Fruit fly (Drosophila melanogaster) whole organism, prepupa: Measurements from ENCODE around the gene CG13047.
A peak's percentile ranks its signal among the peaks of the same experiment; 100 is the strongest.

Experiments used
- CG10631 ChIP-seq: fragments of 200-800 bp; sonication (Bioruptor generic); optimal IDR thresholded peaks from 2 replicates; lab custom pipeline; 2016; ENCODE audit warnings: missing biosample characterization, missing genetic modification characterization
- CG10669 ChIP-seq: fragments of 200-800 bp; sonication (Bioruptor generic); optimal IDR thresholded peaks from 3 replicates; lab custom pipeline; 2018; ENCODE audit warnings: missing biosample characterization, mild to moderate bottlenecking, missing genetic modification characterization, moderate library complexity
- CG11294 ChIP-seq: fragments of 200-800 bp; sonication (Bioruptor generic); IDR thresholded peaks from 2 replicates; pipeline ENCODE4 v1.3.6; 2022; ENCODE audit warnings: missing biosample characterization, missing genetic modification characterization
- CG11762 ChIP-seq: fragments of 200-800 bp; sonication (Bioruptor generic); optimal IDR thresholded peaks from 3 replicates; lab custom pipeline; 2016; ENCODE audit warnings: missing biosample characterization, missing genetic modification characterization; ENCODE audit not compliant: insufficient read depth
- CG11902 ChIP-seq: fragments of 200-800 bp; sonication (Bioruptor generic); optimal IDR thresholded peaks from 3 replicates; lab custom pipeline; 2016; ENCODE audit warnings: missing biosample characterization, missing genetic modification characterization
- CG15336 ChIP-seq: fragments of 200-800 bp; sonication (Bioruptor generic); IDR thresholded peaks from 2 replicates; pipeline ENCODE4 v1.3.6; 2022; ENCODE audit warnings: missing biosample characterization, missing genetic modification characterization
- CG31627 ChIP-seq: fragments of 200-800 bp; sonication (Bioruptor generic); optimal IDR thresholded peaks from 3 replicates; lab custom pipeline; 2016; ENCODE audit warnings: missing biosample characterization, missing genetic modification characterization
- CG3919 ChIP-seq: fragments of 200-800 bp; sonication (Bioruptor generic); optimal IDR thresholded peaks from 3 replicates; lab custom pipeline; 2016; ENCODE audit warnings: missing biosample characterization, missing genetic modification characterization
- CG6163 ChIP-seq: fragments of 200-800 bp; sonication (Bioruptor generic); IDR thresholded peaks from 3 replicates; pipeline ENCODE4 v1.3.6; 2022; ENCODE audit warnings: missing biosample characterization, missing genetic modification characterization
- CG6276 ChIP-seq: fragments of 200-800 bp; sonication (Bioruptor generic); optimal IDR thresholded peaks from 2 replicates; lab custom pipeline; 2017; ENCODE audit warnings: missing biosample characterization, mild to moderate bottlenecking, missing genetic modification characterization
- CG6808 ChIP-seq: fragments of 200-800 bp; sonication (Bioruptor generic); optimal IDR thresholded peaks from 3 replicates; lab custom pipeline; 2017; ENCODE audit warnings: missing biosample characterization, missing genetic modification characterization, mild to moderate bottlenecking, moderate library complexity, missing genetic modification reagents
- CG7368 ChIP-seq: fragments of 200-800 bp; sonication (Bioruptor generic); optimal IDR thresholded peaks from 3 replicates; lab custom pipeline; 2016; ENCODE audit warnings: missing biosample characterization, missing genetic modification characterization
- CG8319 ChIP-seq: fragments of 200-800 bp; sonication (Bioruptor generic); optimal IDR thresholded peaks from 3 replicates; lab custom pipeline; 2016; ENCODE audit warnings: missing biosample characterization, missing genetic modification characterization
- CG8632 ChIP-seq: fragments of 200-800 bp; sonication (Bioruptor generic); optimal IDR thresholded peaks from 3 replicates; lab custom pipeline; 2016; ENCODE audit warnings: missing biosample characterization, missing genetic modification characterization
- CG9139 ChIP-seq: fragments of 200-800 bp; sonication (Bioruptor generic); optimal IDR thresholded peaks from 3 replicates; lab custom pipeline; 2017; ENCODE audit warnings: missing biosample characterization, mild to moderate bottlenecking, missing genetic modification characterization
- Eip78C ChIP-seq: fragments of 200-800 bp; sonication (Bioruptor generic); peaks from one replicate; lab custom pipeline; 2016; ENCODE audit warnings: missing biosample characterization, missing genetic modification characterization
- Gug ChIP-seq: fragments of 200-800 bp; sonication (Bioruptor generic); IDR thresholded peaks from 2 replicates; pipeline ENCODE4 v1.3.6; 2022; ENCODE audit warnings: missing biosample characterization, missing genetic modification characterization
- Hr39 ChIP-seq: fragments of 200-800 bp; sonication (Bioruptor generic); optimal IDR thresholded peaks from 2 replicates; lab custom pipeline; 2016; ENCODE audit warnings: missing biosample characterization, missing genetic modification characterization
- Lpt ChIP-seq: fragments of 200-800 bp; sonication (Bioruptor generic); optimal IDR thresholded peaks from 3 replicates; lab custom pipeline; 2016; ENCODE audit warnings: missing biosample characterization, missing genetic modification characterization
- OdsH ChIP-seq: fragments of 200-800 bp; sonication (Bioruptor generic); optimal IDR thresholded peaks from 3 replicates; lab custom pipeline; 2016; ENCODE audit warnings: missing biosample characterization, missing genetic modification characterization
- Sox14 ChIP-seq: fragments of 200-800 bp; sonication (Bioruptor generic); optimal IDR thresholded peaks from 3 replicates; lab custom pipeline; 2016; ENCODE audit warnings: missing biosample characterization, missing genetic modification characterization
- dac ChIP-seq: fragments of 200-800 bp; sonication (Bioruptor generic); optimal IDR thresholded peaks from 2 replicates; lab custom pipeline; 2017; ENCODE audit warnings: missing biosample characterization, mild to moderate bottlenecking, missing genetic modification characterization
- dsx ChIP-seq: fragments of 200-800 bp; optimal IDR thresholded peaks from 3 replicates; lab custom pipeline; 2019; ENCODE audit warnings: missing biosample characterization, mild to moderate bottlenecking, missing genetic modification characterization, moderate library complexity; ENCODE audit not compliant: poor library complexity, severe bottlenecking
- esn ChIP-seq: fragments of 200-800 bp; sonication (Bioruptor generic); optimal IDR thresholded peaks from 2 replicates; lab custom pipeline; 2016; ENCODE audit warnings: missing biosample characterization, mild to moderate bottlenecking, missing genetic modification characterization, moderate library complexity
- fkh ChIP-seq: fragments of 200-800 bp; sonication (Bioruptor generic); optimal IDR thresholded peaks from 3 replicates; lab custom pipeline; 2017; ENCODE audit warnings: missing biosample characterization, mild to moderate bottlenecking, missing genetic modification characterization, moderate library complexity
- lz ChIP-seq: fragments of 200-800 bp; sonication (Bioruptor generic); optimal IDR thresholded peaks from 3 replicates; lab custom pipeline; 2016; ENCODE audit warnings: missing biosample characterization, missing genetic modification characterization
- pdm3 ChIP-seq: fragments of 200-800 bp; sonication (Bioruptor generic); optimal IDR thresholded peaks from 3 replicates; lab custom pipeline; 2016; ENCODE audit warnings: missing biosample characterization, missing genetic modification characterization
- salr ChIP-seq, 2 experiments: fragments of 200-800 bp; sonication (Bioruptor generic); optimal IDR thresholded peaks; 3 replicates each; lab custom pipeline; 2016 to 2018; ENCODE audit warnings: missing biosample characterization in 2 of 2, missing genetic modification characterization in 2 of 2, mild to moderate bottlenecking in 1 of 2
- spab ChIP-seq: fragments of 200-800 bp; sonication (Bioruptor generic); optimal IDR thresholded peaks from 2 replicates; lab custom pipeline; 2017; ENCODE audit warnings: missing biosample characterization, mild to moderate bottlenecking, missing genetic modification characterization, missing genetic modification reagents
- svp ChIP-seq: fragments of 200-800 bp; sonication (Bioruptor generic); peaks from one replicate; lab custom pipeline; 2016; ENCODE audit warnings: missing biosample characterization, missing genetic modification characterization
- topi ChIP-seq: fragments of 200-800 bp; sonication (Bioruptor generic); optimal IDR thresholded peaks from 3 replicates; lab custom pipeline; 2016; ENCODE audit warnings: missing biosample characterization, missing genetic modification characterization
- vri ChIP-seq: fragments of 200-800 bp; sonication (Bioruptor generic); optimal IDR thresholded peaks from 3 replicates; lab custom pipeline; 2016; ENCODE audit warnings: missing biosample characterization, mild to moderate bottlenecking, missing genetic modification characterization

The CG13047 gene

DNA sequence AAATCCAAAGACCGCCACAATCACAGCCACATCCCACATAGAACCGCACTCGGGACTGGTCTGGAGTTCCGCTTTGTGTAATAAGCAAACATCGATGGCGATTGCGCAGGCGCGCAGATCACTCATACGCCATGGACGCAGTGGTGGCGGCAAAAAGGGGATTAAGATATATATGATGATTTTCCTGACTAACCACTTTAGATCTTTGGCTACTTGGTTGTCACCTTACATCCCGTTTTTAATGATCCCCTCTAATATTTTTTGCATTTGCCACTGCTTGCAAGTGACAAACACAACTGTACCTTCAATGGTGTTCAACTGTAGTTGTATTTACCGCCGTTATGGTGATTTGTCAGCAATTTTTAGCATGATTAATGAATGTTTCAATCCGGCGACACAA lies 24.8 kb upstream of the CG13047 start (continued):
- TF ChIP-seq lz (GFP tag; lab: Kevin White, UChicago) (peak; percentile 52), CG15336 (GFP tag; lab: Robert Waterston, UW) (peak; percentile 82), CG10669 (GFP tag; lab: Kevin White, UChicago) (no peak), Lpt (peak; percentile 56), CG11902 (GFP tag; lab: Kevin White, UChicago) (no peak)

DNA sequence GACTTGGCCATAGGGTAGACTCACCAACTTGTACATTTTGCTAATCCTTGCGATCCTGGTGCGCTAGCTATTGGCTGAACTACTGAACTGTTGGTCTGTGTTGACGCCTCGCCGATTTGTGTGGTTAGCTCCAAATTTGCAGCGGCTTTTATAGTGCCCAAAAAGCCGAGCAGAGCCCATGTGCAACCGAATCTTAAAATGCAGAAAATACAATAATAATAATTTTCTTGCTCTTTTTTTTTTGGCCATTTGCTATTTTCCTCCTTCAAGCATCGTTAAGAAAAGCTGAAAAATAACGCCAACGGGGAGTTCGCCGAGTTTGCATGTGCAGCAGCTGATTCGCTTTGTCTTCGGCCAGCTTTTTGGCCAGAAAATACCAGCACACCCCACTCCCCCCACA lies 23.2 kb upstream of the CG13047 start, which contains the start of gene CG13042:
Gene CG13042 (minus strand): TSS at position 101 of the 400 bp plus-strand sequence.
- TF ChIP-seq CG6808 (GFP tag; lab: Kevin White, UChicago) (no peak), CG11902 (GFP tag; lab: Kevin White, UChicago) (no peak), CG6163 (GFP tag; lab: Robert Waterston, UW) (no peak), vri (GFP tag; lab: Kevin White, UChicago) (no peak), CG7368 (GFP tag; lab: Kevin White, UChicago) (no peak), spab (GFP tag; lab: Kevin White, UChicago) (no peak), CG8319 (GFP tag; lab: Kevin White, UChicago) (no peak), CG3919 (GFP tag; lab: Kevin White, UChicago) (no peak), dac (GFP tag; lab: Kevin White, UChicago) (no peak), CG11762 (GFP tag; lab: Kevin White, UChicago) (no peak), Lpt (no peak), CG31627 (GFP tag; lab: Kevin White, UChicago) (no peak), CG10631 (GFP tag; lab: Kevin White, UChicago) (no peak), pdm3 (GFP tag; lab: Kevin White, UChicago) (no peak)

- TF ChIP-seq svp (GFP tag; lab: Kevin White, UChicago) (peak; percentile 30), vri (GFP tag; lab: Kevin White, UChicago) (no peak)
Observed at dm6 chr3L:16305820-16306650, 20.8 kb upstream of the CG13047 start, which contains the start of the genes CG13043 and CG13063. Gene CG13043 (minus strand): TSS chr3L:16305870. Gene CG13063 (plus strand): TSS chr3L:16306600.

DNA sequence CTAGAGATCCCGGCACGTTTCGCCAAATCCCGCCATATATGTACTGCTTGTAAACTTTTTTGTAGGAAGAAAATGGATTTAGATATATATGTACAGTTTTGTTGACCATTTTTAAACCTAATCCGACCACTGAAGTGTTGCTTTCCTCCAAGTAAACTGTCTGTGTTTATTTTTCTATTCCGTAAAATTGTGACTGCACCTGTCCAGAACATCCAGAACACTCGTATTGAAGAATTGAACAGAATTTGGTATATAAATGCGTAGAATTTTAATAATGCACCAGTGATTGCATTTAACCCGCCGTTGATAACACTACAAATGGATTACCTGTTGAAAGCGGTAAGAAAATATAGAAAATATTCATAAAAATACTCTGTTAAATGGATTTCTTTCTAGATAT lies 18.8 kb upstream of the CG13047 start, which contains the start of gene CG43249:
Gene CG43249 (plus strand): TSS at position 301 of the 400 bp plus-strand sequence.
- no peak for TF ChIP-seq Hr39 (GFP tag; lab: Kevin White, UChicago)
- TF ChIP-seq dsx = no peak
- no peak for TF ChIP-seq Eip78C (GFP tag; lab: Kevin White, UChicago)
- no peak for TF ChIP-seq vri (GFP tag; lab: Kevin White, UChicago)
- TF ChIP-seq OdsH (GFP tag; lab: Kevin White, UChicago) = no peak
- no peak for TF ChIP-seq Sox14
- TF ChIP-seq CG8632 (GFP tag; lab: Kevin White, UChicago) = no peak
- no peak for TF ChIP-seq topi (GFP tag; lab: Kevin White, UChicago)
- TF ChIP-seq CG9139 (GFP tag; lab: Kevin White, UChicago) = no peak
- TF ChIP-seq CG6163 (GFP tag; lab: Robert Waterston, UW) = no peak
- TF ChIP-seq pdm3 (GFP tag; lab: Kevin White, UChicago) = no peak
- TF ChIP-seq salr (GFP tag; optimal IDR thresholded peaks at IDR 0.05; lab: Kevin White, UChicago) = no peak
- TF ChIP-seq spab (GFP tag; lab: Kevin White, UChicago) = no peak
- no peak for TF ChIP-seq CG6276 (GFP tag; lab: Kevin White, UChicago)
- no peak for TF ChIP-seq fkh
- TF ChIP-seq CG11294 = no peak
- no peak for TF ChIP-seq esn (GFP tag; lab: Kevin White, UChicago)
- TF ChIP-seq Gug (GFP tag; lab: Robert Waterston, UW) = no peak
- TF ChIP-seq lz (GFP tag; lab: Kevin White, UChicago) = no peak
- no peak for TF ChIP-seq CG10669 (GFP tag; lab: Kevin White, UChicago)
